Worm (Caenorhabditis elegans): ENCODE measurements around the gene ZK643.2.
A peak's percentile ranks its signal among the peaks of the same experiment; 100 is the strongest.

The ZK643.2 gene

DNA sequence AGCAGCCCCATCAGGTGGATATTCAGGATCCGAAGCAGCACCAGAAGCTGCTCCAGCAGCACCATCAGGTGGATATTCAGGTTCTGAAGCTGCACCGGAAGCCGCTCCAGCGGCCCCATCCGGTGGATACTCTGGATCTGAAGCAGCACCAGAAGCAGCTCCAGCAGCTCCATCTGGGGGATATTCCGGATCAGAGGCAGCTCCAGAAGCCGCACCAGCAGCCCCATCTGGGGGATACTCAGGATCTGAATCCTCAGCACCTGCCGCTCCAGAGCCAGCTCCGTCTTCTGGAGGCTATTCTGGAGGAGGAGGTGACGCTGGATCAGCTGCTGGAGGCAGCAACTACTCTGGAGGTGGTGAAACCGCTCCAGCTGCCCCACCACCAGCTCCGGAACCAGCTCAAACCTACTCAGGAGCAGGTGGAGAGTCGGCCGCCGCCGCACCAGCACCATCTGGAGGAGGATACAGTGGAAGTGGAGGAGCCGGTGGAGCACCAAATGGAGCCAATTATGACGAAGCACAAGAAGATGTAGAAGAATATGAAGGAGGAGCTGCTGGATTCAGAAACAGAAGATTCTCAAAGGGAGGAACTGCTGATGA, 8.4 kb downstream of the ZK643.2 start:
- no peak for TF ChIP-seq unc-62 (GFP tag; optimal IDR thresholded peaks at IDR 0.05)
- no peak for TF ChIP-seq nhr-11 (tag; optimal IDR thresholded peaks at IDR 0.05)
- TF ChIP-seq eor-1 (tag; optimal IDR thresholded peaks at IDR 0.05), result no peak
- no peak for TF ChIP-seq lin-15B (tag; optimal IDR thresholded peaks at IDR 0.05)
- no peak for TF ChIP-seq pqm-1 (tag; optimal IDR thresholded peaks at IDR 0.05)
- TF ChIP-seq nfya-1 (tag; optimal IDR thresholded peaks at IDR 0.05; ENCODE audit: insufficient read depth), result no peak
- no peak for TF ChIP-seq nhr-237 (tag; optimal IDR thresholded peaks at IDR 0.05)
- TF ChIP-seq fkh-10 (GFP tag; optimal IDR thresholded peaks at IDR 0.05), result no peak
- no peak for TF ChIP-seq egl-27 (tag; optimal IDR thresholded peaks at IDR 0.05)
- no peak for TF ChIP-seq tbx-2 (tag; optimal IDR thresholded peaks at IDR 0.05)
- TF ChIP-seq elt-1 (tag; optimal IDR thresholded peaks at IDR 0.05), result no peak
- TF ChIP-seq unc-39 (tag; optimal IDR thresholded peaks at IDR 0.05), result no peak
- TF ChIP-seq aly-2 (tag; optimal IDR thresholded peaks at IDR 0.05), result no peak

DNA sequence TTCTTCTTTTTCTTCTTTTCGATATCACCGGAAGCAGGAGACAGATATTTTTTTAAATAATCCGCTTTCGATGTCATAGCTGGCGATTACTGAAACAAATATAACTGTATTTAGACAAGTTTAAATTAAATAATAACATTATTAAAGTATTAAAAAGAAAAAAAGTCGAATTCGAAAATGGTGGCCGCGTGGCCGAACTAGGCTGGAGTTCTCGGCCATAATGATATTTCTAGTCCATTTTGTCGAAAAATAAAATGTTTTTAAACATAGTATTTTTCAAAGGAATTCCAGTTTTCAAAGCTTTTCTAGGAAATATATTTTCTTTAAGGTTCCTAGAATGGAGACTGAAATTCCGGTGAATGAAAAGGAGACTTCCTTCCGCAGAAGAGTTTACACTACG, 11.3 kb downstream of the ZK643.2 start, which contains the start of the genes bud-13 and rpap-2:
Gene bud-13 (minus strand): TSS at position 89 of the 400 bp plus-strand sequence.
Gene rpap-2 (plus strand): TSS at position 329 of the 400 bp plus-strand sequence.
- TF ChIP-seq lin-15B (tag; optimal IDR thresholded peaks at IDR 0.05) (peak; percentile 11), nfya-1 (tag; optimal IDR thresholded peaks at IDR 0.05; ENCODE audit: insufficient read depth) (peak; percentile 12), snpc-4 (tag; optimal IDR thresholded peaks at IDR 0.05) (no peak), nhr-76 (tag; optimal IDR thresholded peaks at IDR 0.05) (no peak)

DNA sequence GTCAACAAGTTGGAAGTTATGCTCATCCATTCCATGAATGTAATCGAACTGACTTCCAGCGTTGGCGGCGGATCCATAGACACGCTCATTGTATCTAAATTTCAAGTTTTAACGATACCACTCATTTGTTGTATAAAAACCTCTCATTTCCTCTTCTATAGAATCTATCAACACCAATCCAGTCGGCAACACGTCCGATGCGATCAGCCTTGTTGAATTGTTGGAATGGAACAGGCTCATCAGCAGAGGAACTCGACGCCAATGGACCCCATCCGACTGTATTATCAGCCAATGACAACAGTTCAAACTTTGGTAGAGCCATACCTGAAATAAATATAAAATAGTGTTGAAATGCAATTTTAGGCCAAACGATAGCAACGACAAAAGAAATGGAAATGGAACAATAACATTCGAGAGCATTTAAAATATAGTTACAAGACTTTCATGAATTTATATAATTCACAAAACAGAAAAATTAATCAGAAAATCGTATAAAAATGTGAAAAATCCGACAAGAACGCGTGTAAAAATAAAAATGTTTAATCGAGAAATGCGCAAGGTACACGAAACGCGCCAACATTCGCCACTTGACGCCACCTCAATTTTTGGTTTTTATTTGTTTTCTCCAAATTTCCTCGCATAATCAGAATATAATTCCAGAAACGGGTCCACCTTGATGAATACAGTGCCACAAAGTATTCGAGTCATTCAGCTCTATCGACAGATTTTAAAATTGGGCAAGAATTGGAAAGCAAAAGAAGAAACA, 15.1 kb downstream of the ZK643.2 start, which contains the start of the genes eif-3.D and R08D7.4:
Gene eif-3.D (minus strand): TSS at position 324 of the 766 bp plus-strand sequence.
Gene R08D7.4 (plus strand): TSS at position 638 of the 766 bp plus-strand sequence.
- TF ChIP-seq ZK546.5 (tag; optimal IDR thresholded peaks at IDR 0.05) (no peak), aly-2 (tag; optimal IDR thresholded peaks at IDR 0.05) (no peak), elt-3 (tag; optimal IDR thresholded peaks at IDR 0.05) (no peak), lin-39 (tag; optimal IDR thresholded peaks at IDR 0.05) (peak; percentile 7), nhr-11 (tag; optimal IDR thresholded peaks at IDR 0.05) (no peak), nhr-25 (tag; optimal IDR thresholded peaks at IDR 0.05) (peak; percentile 8), daf-12 (tag; optimal IDR thresholded peaks at IDR 0.05) (no peak), pqm-1 (tag; optimal IDR thresholded peaks at IDR 0.05) (no peak), nhr-23 (tag; optimal IDR thresholded peaks at IDR 0.05) (peak; percentile 57), fkh-2 (tag; optimal IDR thresholded peaks at IDR 0.05) (no peak), mdl-1 (tag; optimal IDR thresholded peaks at IDR 0.05) (no peak), ama-1 (optimal IDR thresholded peaks at IDR 0.05) (no peak), elt-2 (tag; optimal IDR thresholded peaks at IDR 0.05) (peak; percentile 40), eor-1 (tag; optimal IDR thresholded peaks at IDR 0.05) (no peak), fkh-10 (GFP tag; optimal IDR thresholded peaks at IDR 0.05) (no peak), elt-1 (tag; optimal IDR thresholded peaks at IDR 0.05) (no peak), nhr-237 (tag; optimal IDR thresholded peaks at IDR 0.05) (no peak), egl-27 (tag; optimal IDR thresholded peaks at IDR 0.05) (no peak), ceh-9 (tag; optimal IDR thresholded peaks at IDR 0.05) (no peak), snpc-4 (tag; optimal IDR thresholded peaks at IDR 0.05) (peak; percentile 59), ceh-28 (tag; optimal IDR thresholded peaks at IDR 0.05) (no peak), lin-15B (tag; optimal IDR thresholded peaks at IDR 0.05) (peak; percentile 62), ztf-11 (tag; optimal IDR thresholded peaks at IDR 0.05) (no peak), pha-4 (tag; optimal IDR thresholded peaks at IDR 0.05) (peak; percentile 76), hmg-11 (tag; optimal IDR thresholded peaks at IDR 0.05) (peak; percentile 73), nhr-28 (tag; optimal IDR thresholded peaks at IDR 0.05) (no peak), nhr-76 (tag; optimal IDR thresholded peaks at IDR 0.05) (no peak), fos-1 (tag; optimal IDR thresholded peaks at IDR 0.05) (no peak), nfya-1 (tag; optimal IDR thresholded peaks at IDR 0.05; ENCODE audit: insufficient read depth) (peak; percentile 58), R02D3.7 (tag; optimal IDR thresholded peaks at IDR 0.05) (no peak), nhr-77 (tag; optimal IDR thresholded peaks at IDR 0.05) (no peak), skn-1 (tag; optimal IDR thresholded peaks at IDR 0.05) (no peak), lsy-12 (tag; optimal IDR thresholded peaks at IDR 0.05) (no peak), nhr-43 (tag; optimal IDR thresholded peaks at IDR 0.05; ENCODE audit: poor library complexity, severe bottlenecking) (peak; percentile 23)
